Worm (Caenorhabditis elegans) whole organism, young adult: Measurements from ENCODE around the gene F48G7.12.

Source experiments
- B0261.1 ChIP-seq: sonication (generic microtip); optimal IDR thresholded peaks from 2 replicates; lab custom pipeline; 2016; ENCODE audit warnings: mild to moderate bottlenecking, missing genetic modification characterization, moderate library complexity, missing compliant biosample characterization
- C06A6.2 ChIP-seq: fragments of 200-800 bp; sonication (Bioruptor generic); conservative IDR thresholded peaks from 2 replicates; pipeline ENCODE4 v1.3.6; 2022; ENCODE audit warnings: missing genetic modification characterization, missing compliant biosample characterization
- D2030.7 ChIP-seq: fragments of 200-800 bp; sonication (Bioruptor generic); IDR thresholded peaks from 2 replicates; pipeline ENCODE4 v1.3.6; 2022; ENCODE audit warnings: missing genetic modification reagents, missing genetic modification characterization, missing compliant biosample characterization
- Y53G8AR.9 ChIP-seq: fragments of 200-800 bp; sonication (Bioruptor generic); conservative IDR thresholded peaks from 2 replicates; pipeline ENCODE4 v1.3.6; 2022; ENCODE audit warnings: missing genetic modification reagents, missing genetic modification characterization, missing compliant biosample characterization
- ama-1 ChIP-seq, 3 experiments: fragments of 150-350 bp in 1 of 3; sonication (generic microtip) in 2 of 3; optimal IDR thresholded peaks; 2 replicates each; lab custom pipeline; 2014 to 2018; ENCODE audit warnings: missing biosample characterization in 2 of 3, missing genetic modification characterization in 2 of 3, missing genetic modification reagents in 2 of 3
- aptf-3 ChIP-seq: fragments of 200-800 bp; sonication (Bioruptor generic); IDR thresholded peaks from 2 replicates; pipeline ENCODE4 v1.3.6; 2022; ENCODE audit warnings: missing genetic modification characterization, missing compliant biosample characterization
- attf-6 ChIP-seq: fragments of 200-800 bp; sonication (Bioruptor generic); IDR thresholded peaks from 2 replicates; pipeline ENCODE4 v1.3.6; 2022; ENCODE audit warnings: missing genetic modification reagents, missing genetic modification characterization, missing compliant biosample characterization
- bed-2 ChIP-seq: fragments of 200-800 bp; sonication (Bioruptor generic); IDR thresholded peaks from 2 replicates; pipeline ENCODE4 v1.3.6; 2022; ENCODE audit warnings: missing genetic modification reagents, missing genetic modification characterization, missing compliant biosample characterization
- ceh-27 ChIP-seq: fragments of 200-800 bp; sonication (Bioruptor generic); optimal IDR thresholded peaks from 2 replicates; lab custom pipeline; 2018; ENCODE audit warnings: mild to moderate bottlenecking, missing genetic modification characterization, moderate library complexity, missing compliant biosample characterization
- ceh-79 ChIP-seq: sonication (generic microtip); optimal IDR thresholded peaks from 2 replicates; lab custom pipeline; 2017; ENCODE audit warnings: mild to moderate bottlenecking, missing genetic modification characterization, missing compliant biosample characterization
- chd-7 ChIP-seq: sonication (generic microtip); optimal IDR thresholded peaks from 2 replicates; lab custom pipeline; 2016; ENCODE audit warnings: mild to moderate bottlenecking, missing genetic modification characterization, moderate library complexity, missing compliant biosample characterization
- dpl-1 ChIP-seq: fragments of 150-350 bp; optimal IDR thresholded peaks from 2 replicates; lab custom pipeline; 2014; ENCODE audit warnings: missing biosample characterization, missing genetic modification reagents, missing genetic modification characterization
- egl-18 ChIP-seq: fragments of 200-800 bp; sonication (Bioruptor generic); IDR thresholded peaks from 2 replicates; pipeline ENCODE4 v1.3.6; 2022; ENCODE audit warnings: missing genetic modification reagents, missing genetic modification characterization, missing compliant biosample characterization
- egrh-3 ChIP-seq: fragments of 200-800 bp; sonication (Bioruptor generic); IDR thresholded peaks from 2 replicates; pipeline ENCODE4 v1.3.6; 2022; ENCODE audit warnings: missing genetic modification reagents, missing genetic modification characterization, missing compliant biosample characterization
- ekl-4 ChIP-seq: fragments of 200-800 bp; sonication (Bioruptor generic); IDR thresholded peaks from 2 replicates; pipeline ENCODE4 v1.3.6; 2022; ENCODE audit warnings: missing genetic modification reagents, missing genetic modification characterization, missing compliant biosample characterization
- fkh-3 ChIP-seq: sonication (generic microtip); optimal IDR thresholded peaks from 2 replicates; lab custom pipeline; 2016; ENCODE audit warnings: mild to moderate bottlenecking, missing genetic modification characterization, missing compliant biosample characterization
- hmg-1.2 ChIP-seq: fragments of 200-800 bp; sonication (Bioruptor generic); IDR thresholded peaks from 2 replicates; pipeline ENCODE4 v1.3.6; 2022; ENCODE audit warnings: missing genetic modification reagents, missing genetic modification characterization, missing compliant biosample characterization
- lag-1 ChIP-seq: fragments of 200-800 bp; sonication (Bioruptor generic); IDR thresholded peaks from 2 replicates; pipeline ENCODE4 v1.3.6; 2022; ENCODE audit warnings: missing genetic modification reagents, missing genetic modification characterization, missing compliant biosample characterization
- lin-26 ChIP-seq: fragments of 200-800 bp; sonication (Bioruptor generic); IDR thresholded peaks from 2 replicates; pipeline ENCODE4 v1.3.6; 2022; ENCODE audit warnings: missing genetic modification reagents, missing genetic modification characterization, missing compliant biosample characterization
- madf-6 ChIP-seq: fragments of 200-800 bp; sonication (Bioruptor generic); IDR thresholded peaks from 2 replicates; pipeline ENCODE4 v1.3.6; 2022; ENCODE audit warnings: missing genetic modification reagents, missing genetic modification characterization, missing compliant biosample characterization
- mxl-1 ChIP-seq: sonication (generic microtip); optimal IDR thresholded peaks from 2 replicates; lab custom pipeline; 2016; ENCODE audit warnings: missing genetic modification characterization, missing compliant biosample characterization
- nhr-179 ChIP-seq: sonication (generic microtip); optimal IDR thresholded peaks from 2 replicates; lab custom pipeline; 2016; ENCODE audit warnings: mild to moderate bottlenecking, missing genetic modification characterization, missing compliant biosample characterization
- rcor-1 ChIP-seq: fragments of 200-800 bp; sonication (Bioruptor generic); IDR thresholded peaks from 2 replicates; pipeline ENCODE4 v1.3.6; 2022; ENCODE audit warnings: missing genetic modification reagents, missing genetic modification characterization, missing compliant biosample characterization
- rpc-1 ChIP-seq, 2 experiments: fragments of 150-350 bp in 1 of 2; sonication (generic microtip) in 1 of 2; optimal IDR thresholded peaks; 2 replicates each; lab custom pipeline; 2014 to 2018; ENCODE audit warnings: missing biosample characterization in 1 of 2, missing genetic modification characterization in 1 of 2, missing genetic modification reagents in 1 of 2, missing genotype in 1 of 2
- sptf-2 ChIP-seq: fragments of 200-800 bp; sonication (Bioruptor generic); optimal IDR thresholded peaks from 2 replicates; lab custom pipeline; 2018; ENCODE audit warnings: mild to moderate bottlenecking, missing genetic modification characterization, missing compliant biosample characterization
- tbx-9 ChIP-seq: sonication (generic microtip); optimal IDR thresholded peaks from 2 replicates; lab custom pipeline; 2016; ENCODE audit warnings: borderline replicate concordance, missing genetic modification characterization, inconsistent platforms, missing compliant biosample characterization
- unc-130 ChIP-seq: sonication (generic microtip); optimal IDR thresholded peaks from 2 replicates; lab custom pipeline; 2016; ENCODE audit warnings: missing genetic modification reagents, missing genetic modification characterization, missing compliant biosample characterization
- zfh-2 ChIP-seq: fragments of 200-800 bp; sonication (Bioruptor generic); conservative IDR thresholded peaks from 2 replicates; pipeline ENCODE4 v1.3.6; 2022; ENCODE audit warnings: missing genetic modification reagents, missing genetic modification characterization, missing compliant biosample characterization
- zim-3 ChIP-seq: sonication (generic microtip); optimal IDR thresholded peaks from 2 replicates; lab custom pipeline; 2017; ENCODE audit warnings: mild to moderate bottlenecking, missing genetic modification characterization, moderate library complexity, missing compliant biosample characterization
- ztf-18 ChIP-seq: sonication (generic microtip); optimal IDR thresholded peaks from 2 replicates; lab custom pipeline; 2016; ENCODE audit warnings: missing genotype, mild to moderate bottlenecking, missing genetic modification characterization, missing compliant biosample characterization
- ztf-22 ChIP-seq: fragments of 200-800 bp; sonication (Bioruptor generic); optimal IDR thresholded peaks from 2 replicates; lab custom pipeline; 2018; ENCODE audit warnings: mild to moderate bottlenecking, missing genetic modification characterization, moderate library complexity, missing compliant biosample characterization
- ztf-28 ChIP-seq: fragments of 200-800 bp; sonication (Bioruptor generic); IDR thresholded peaks from 2 replicates; pipeline ENCODE4 v1.3.6; 2022; ENCODE audit warnings: missing genetic modification reagents, missing genetic modification characterization, missing compliant biosample characterization

Gene F48G7.12

DNA sequence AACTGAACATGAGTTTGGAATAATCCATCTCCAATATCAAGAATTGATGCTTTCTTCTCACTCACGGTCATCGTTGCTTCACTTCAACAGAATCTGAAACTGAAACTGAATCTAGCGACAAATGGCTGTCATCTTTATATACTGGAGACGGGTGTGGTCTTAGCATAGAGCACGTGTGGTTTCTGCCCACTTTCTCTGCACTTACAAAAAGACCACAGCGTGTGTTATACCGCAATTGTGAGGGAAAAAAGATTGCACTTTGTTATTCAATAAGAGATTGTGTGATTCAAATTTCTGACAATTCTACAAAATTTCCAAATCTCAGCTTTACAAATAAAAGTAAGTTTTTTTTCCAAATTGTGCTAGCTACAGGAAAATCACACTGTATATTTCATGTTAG lies at the start of gene F48G7.12:
Gene F48G7.12 (minus strand): TSS at position 101 of the 400 bp plus-strand sequence.
- TF ChIP-seq ztf-28 (GFP tag; lab: Robert Waterston, UW) (no peak), egl-18 (GFP tag; lab: Robert Waterston, UW) (no peak)

DNA sequence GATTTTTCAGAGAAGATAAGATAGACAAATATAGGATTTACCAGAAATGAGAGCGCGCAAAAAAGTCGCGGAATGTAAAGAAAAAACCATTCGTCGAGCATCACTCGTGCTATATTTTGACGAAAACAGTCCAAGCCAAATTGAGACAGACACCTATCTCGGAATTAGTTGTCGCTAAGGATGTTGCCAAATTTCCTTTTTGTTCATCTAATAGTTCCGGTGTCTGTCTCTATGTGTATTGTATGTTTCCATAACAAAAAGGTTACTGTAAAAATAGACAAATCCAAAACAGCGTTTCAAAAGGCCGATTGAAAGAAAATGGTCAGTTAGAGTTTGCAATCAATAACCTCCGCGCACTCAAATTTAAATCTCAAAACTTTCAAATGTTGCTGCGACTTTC lies 48.6 kb upstream of the F48G7.12 start, which contains the start of gene srj-53:
Gene srj-53 (minus strand): TSS at position 101 of the 400 bp plus-strand sequence.
- no peak for TF ChIP-seq C06A6.2 (GFP tag; lab: Robert Waterston, UW)
- no peak for TF ChIP-seq attf-6
- no peak for TF ChIP-seq madf-6 (GFP tag; lab: Robert Waterston, UW)
- TF ChIP-seq rcor-1: no peak
- TF ChIP-seq ekl-4: no peak

DNA sequence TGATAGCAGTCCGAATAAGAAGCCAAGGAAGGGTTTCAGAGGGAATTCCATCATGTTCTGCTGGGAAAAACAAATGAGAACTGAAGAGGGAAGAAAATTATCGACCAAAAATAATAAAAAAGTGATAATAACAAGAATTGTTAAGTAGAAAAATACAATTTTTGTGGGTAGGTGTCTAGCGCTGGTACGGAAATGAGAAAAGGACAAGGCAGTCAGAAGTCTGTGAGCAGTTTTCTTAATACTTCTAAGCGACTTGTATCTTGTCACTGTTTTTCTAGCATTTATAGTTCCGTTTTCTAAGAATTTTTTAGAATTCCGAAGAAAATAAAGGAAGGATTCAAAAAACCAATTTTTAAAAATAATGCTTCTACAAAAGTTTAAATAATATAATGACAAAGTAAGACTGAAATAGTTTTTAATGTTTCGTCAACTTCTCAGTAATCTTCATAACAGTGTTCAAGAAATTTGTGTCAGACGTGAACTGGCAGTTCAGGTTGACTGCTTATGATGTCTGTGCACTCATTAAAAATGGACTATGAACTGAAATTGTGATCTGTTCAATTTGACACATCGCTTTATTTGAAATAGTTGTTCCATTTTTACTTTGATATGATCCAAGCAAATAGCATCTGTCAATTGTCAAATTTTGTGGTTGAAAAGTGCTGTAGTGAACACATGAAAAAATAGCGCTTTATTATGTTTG lies 46.8 kb upstream of the F48G7.12 start, which contains the start of gene srx-4:
Gene srx-4 (minus strand): TSS at position 51 of the 703 bp plus-strand sequence.
- no peak for TF ChIP-seq B0261.1
- TF ChIP-seq chd-7 (tag; lab: Kevin White, UChicago): no peak
- TF ChIP-seq dpl-1 (GFP tag; lab: Kevin White, UChicago): no peak
- TF ChIP-seq hmg-1.2 (GFP tag; lab: Robert Waterston, UW): no peak
- TF ChIP-seq sptf-2 (GFP tag; lab: Kevin White, UChicago): no peak
- no peak for TF ChIP-seq lag-1 (GFP tag; lab: Robert Waterston, UW)
- no peak for TF ChIP-seq lin-26
- TF ChIP-seq ama-1 (optimal IDR thresholded peaks at IDR 0.05; lab: Kevin White, UChicago): no peak
- no peak for TF ChIP-seq ama-1 (GFP tag; optimal IDR thresholded peaks at IDR 0.05; lab: Kevin White, UChicago)
- TF ChIP-seq ztf-22: no peak
- TF ChIP-seq unc-130 (GFP tag; lab: Kevin White, UChicago): no peak
- TF ChIP-seq zim-3 (tag; lab: Kevin White, UChicago): no peak
- no peak for TF ChIP-seq ztf-28 (GFP tag; lab: Robert Waterston, UW)
- TF ChIP-seq ceh-79 (tag; lab: Kevin White, UChicago): no peak

DNA sequence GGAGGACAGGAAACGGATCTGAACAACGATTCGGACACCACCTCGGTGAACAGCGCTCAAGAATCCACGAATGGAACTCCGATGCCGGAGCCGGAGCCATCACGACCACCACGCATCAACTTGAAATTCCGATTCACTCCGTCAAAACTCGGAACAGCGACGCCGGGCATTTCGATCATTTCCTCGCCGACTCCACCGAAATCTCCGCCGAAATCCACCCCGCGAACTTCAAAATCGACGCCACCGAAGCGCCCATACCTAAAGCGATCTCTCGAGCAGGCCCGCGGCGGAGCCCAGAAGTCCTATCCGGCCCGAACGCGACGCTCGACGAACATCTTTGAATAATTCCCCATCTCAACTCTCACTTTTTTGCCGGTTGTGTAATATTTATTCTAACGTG lies 43.5 kb upstream of the F48G7.12 start:
- TF ChIP-seq zfh-2 (GFP tag; lab: Robert Waterston, UW): peak; percentile 70
- TF ChIP-seq mxl-1: no peak
- TF ChIP-seq egrh-3: peak; percentile 46; the same call in 1 of the 2 replicates

DNA sequence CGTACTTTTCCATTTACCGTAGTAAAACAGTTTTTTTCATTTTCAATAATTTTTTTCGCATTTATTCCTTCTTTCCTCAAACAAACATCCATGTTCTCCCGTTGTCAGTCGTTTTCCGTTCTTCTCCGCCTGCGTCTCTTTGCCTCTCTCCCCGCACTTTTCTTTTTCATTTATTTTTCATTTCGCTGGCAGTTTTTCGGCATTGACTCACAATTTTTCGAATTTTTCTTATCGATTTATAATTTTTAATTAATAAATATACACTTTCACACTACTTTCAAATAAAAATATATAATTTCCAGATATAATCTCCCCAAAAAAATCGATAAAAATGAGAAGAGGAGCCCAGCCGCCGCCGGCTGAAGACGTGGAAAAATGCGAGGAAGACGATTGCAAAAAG lies 41.4 kb upstream of the F48G7.12 start, which contains the start of gene H25P19.1:
Gene H25P19.1 (plus strand): TSS at position 301 of the 400 bp plus-strand sequence.
- no peak for TF ChIP-seq D2030.7 (GFP tag; lab: Robert Waterston, UW)
- TF ChIP-seq rpc-1 (optimal IDR thresholded peaks at IDR 0.05; lab: Kevin White, UChicago): no peak
- no peak for TF ChIP-seq rpc-1 (tag; optimal IDR thresholded peaks at IDR 0.05; lab: Kevin White, UChicago)
- TF ChIP-seq bed-2 (GFP tag; lab: Robert Waterston, UW): no peak
- TF ChIP-seq zfh-2 (GFP tag; lab: Robert Waterston, UW): no peak
- TF ChIP-seq nhr-179 (tag; lab: Kevin White, UChicago): no peak
- no peak for TF ChIP-seq ama-1 (optimal IDR thresholded peaks at IDR 0.05; lab: Kevin White, UChicago)
- no peak for TF ChIP-seq ama-1 (GFP tag; optimal IDR thresholded peaks at IDR 0.05; lab: Kevin White, UChicago)
- TF ChIP-seq ceh-27 (GFP tag; lab: Kevin White, UChicago): no peak
- TF ChIP-seq ztf-18 (tag; lab: Kevin White, UChicago): no peak
- TF ChIP-seq aptf-3 (GFP tag; lab: Robert Waterston, UW): no peak
- no peak for TF ChIP-seq hmg-1.2 (GFP tag; lab: Robert Waterston, UW)
- no peak for TF ChIP-seq Y53G8AR.9 (GFP tag; lab: Robert Waterston, UW)
- TF ChIP-seq tbx-9 (tag; lab: Kevin White, UChicago): no peak
- no peak for TF ChIP-seq lag-1 (GFP tag; lab: Robert Waterston, UW)
- TF ChIP-seq fkh-3 (tag; lab: Kevin White, UChicago): no peak
